Fruit fly (Drosophila melanogaster) whole organism, embryonic: ENCODE results near the gene bor.
A peak's percentile ranks its signal among the peaks of the same experiment; 100 is the strongest.

Source experiments
- Atf-2 ChIP-seq: fragments of 200-800 bp; sonication (Bioruptor generic); optimal IDR thresholded peaks from 2 replicates; lab custom pipeline; 2016; ENCODE audit warnings: missing biosample characterization, missing genetic modification characterization
- Blimp-1 ChIP-seq: fragments of 200-800 bp; sonication (Bioruptor generic); optimal IDR thresholded peaks from 3 replicates; lab custom pipeline; 2018; ENCODE audit warnings: missing biosample characterization, missing genetic modification characterization, mild to moderate bottlenecking, moderate library complexity, missing genetic modification reagents
- CG10565 ChIP-seq: fragments of 200-800 bp; sonication (Bioruptor generic); optimal IDR thresholded peaks from 3 replicates; lab custom pipeline; 2016; ENCODE audit warnings: missing biosample characterization, mild to moderate bottlenecking, missing genetic modification characterization
- CG13296 ChIP-seq: fragments of 200-800 bp; sonication (Bioruptor generic); optimal IDR thresholded peaks from 3 replicates; lab custom pipeline; 2018; ENCODE audit warnings: missing biosample characterization, mild to moderate bottlenecking, missing genetic modification characterization
- CG15269 ChIP-seq: fragments of 200-800 bp; sonication (Bioruptor generic); optimal IDR thresholded peaks from 2 replicates; lab custom pipeline; 2018; ENCODE audit warnings: missing biosample characterization, mild to moderate bottlenecking, missing genetic modification characterization, moderate library complexity
- CG1603 ChIP-seq: fragments of 200-800 bp; sonication (Bioruptor generic); optimal IDR thresholded peaks from 2 replicates; lab custom pipeline; 2019; ENCODE audit warnings: missing biosample characterization, mild to moderate bottlenecking, missing genetic modification characterization, moderate library complexity
- CG1647 ChIP-seq: fragments of 200-800 bp; sonication (Bioruptor generic); optimal IDR thresholded peaks from 3 replicates; lab custom pipeline; 2016; ENCODE audit warnings: missing biosample characterization, missing genetic modification characterization
- CG16815 ChIP-seq: fragments of 200-800 bp; sonication (Bioruptor generic); optimal IDR thresholded peaks from 3 replicates; lab custom pipeline; 2017; ENCODE audit warnings: missing biosample characterization, mild to moderate bottlenecking, missing genetic modification characterization
- CG17612 ChIP-seq: fragments of 200-800 bp; sonication (Bioruptor generic); IDR thresholded peaks from 2 replicates; pipeline ENCODE4 v1.3.6; 2022; ENCODE audit warnings: missing biosample characterization, missing genetic modification characterization
- CG18619 ChIP-seq: fragments of 200-800 bp; sonication (Bioruptor generic); optimal IDR thresholded peaks from 3 replicates; lab custom pipeline; 2017; ENCODE audit warnings: missing biosample characterization, mild to moderate bottlenecking, missing genetic modification characterization
- CG33557 ChIP-seq: fragments of 200-800 bp; sonication (Bioruptor generic); optimal IDR thresholded peaks from 2 replicates; lab custom pipeline; 2019; ENCODE audit warnings: missing biosample characterization, mild to moderate bottlenecking, missing genetic modification characterization, moderate library complexity
- CG4617 ChIP-seq: fragments of 200-800 bp; sonication (Bioruptor generic); optimal IDR thresholded peaks from 3 replicates; lab custom pipeline; 2016; ENCODE audit warnings: missing biosample characterization, missing genetic modification characterization, borderline replicate concordance
- CG4854 ChIP-seq: fragments of 200-800 bp; sonication (Bioruptor generic); optimal IDR thresholded peaks from 2 replicates; lab custom pipeline; 2016; ENCODE audit warnings: missing biosample characterization, missing genetic modification characterization, inconsistent platforms
- CG5245 ChIP-seq: fragments of 200-800 bp; sonication (Bioruptor generic); optimal IDR thresholded peaks from 3 replicates; lab custom pipeline; 2016; ENCODE audit warnings: missing biosample characterization, missing genetic modification characterization
- CG6683 ChIP-seq: fragments of 200-800 bp; sonication (Bioruptor generic); optimal IDR thresholded peaks from 2 replicates; lab custom pipeline; 2017; ENCODE audit warnings: missing biosample characterization, mild to moderate bottlenecking, missing genetic modification characterization, missing genetic modification reagents
- CG6854 ChIP-seq: fragments of 200-800 bp; sonication (Bioruptor generic); optimal IDR thresholded peaks from 3 replicates; lab custom pipeline; 2017; ENCODE audit warnings: missing biosample characterization, mild to moderate bottlenecking, missing genetic modification characterization
- CG7372 ChIP-seq: fragments of 200-800 bp; sonication (Bioruptor generic); IDR thresholded peaks from 2 replicates; pipeline ENCODE4 v1.3.6; 2022; ENCODE audit warnings: missing biosample characterization, missing genetic modification characterization
- CG8089 ChIP-seq: fragments of 200-800 bp; sonication (Bioruptor generic); optimal IDR thresholded peaks from 3 replicates; lab custom pipeline; 2016; ENCODE audit warnings: missing biosample characterization, missing genetic modification characterization
- CG9609 ChIP-seq: fragments of 200-800 bp; sonication (Bioruptor generic); optimal IDR thresholded peaks from 3 replicates; lab custom pipeline; 2016; ENCODE audit warnings: missing biosample characterization, missing genetic modification characterization
- Deaf1 ChIP-seq: fragments of 200-800 bp; optimal IDR thresholded peaks from 3 replicates; lab custom pipeline; 2019; ENCODE audit warnings: missing biosample characterization, mild to moderate bottlenecking, missing genetic modification characterization, moderate library complexity
- Dfd ChIP-seq, 2 experiments: fragments of >200 bp; optimal IDR thresholded peaks; 2 replicates each; lab custom pipeline; 2017; ENCODE audit warnings: missing biosample characterization in 2 of 2, missing genetic modification characterization in 2 of 2
- Dip3 ChIP-seq: fragments of 200-800 bp; sonication (Bioruptor generic); optimal IDR thresholded peaks from 3 replicates; lab custom pipeline; 2016; ENCODE audit warnings: missing biosample characterization, missing genetic modification characterization
- Dll ChIP-seq: fragments of 200-800 bp; sonication (Bioruptor generic); IDR thresholded peaks from 4 replicates; pipeline ENCODE4 v1.3.6; 2022; ENCODE audit warnings: missing biosample characterization, missing genetic modification characterization; ENCODE audit not compliant: partially characterized antibody
- Ets65A ChIP-seq: fragments of 200-800 bp; sonication (Bioruptor generic); peaks from one replicate; lab custom pipeline; 2016; ENCODE audit warnings: missing biosample characterization, missing genetic modification characterization
- Fer2 ChIP-seq: fragments of 200-800 bp; sonication (Bioruptor generic); optimal IDR thresholded peaks from 2 replicates; lab custom pipeline; 2018; ENCODE audit warnings: missing biosample characterization, mild to moderate bottlenecking, missing genetic modification characterization, moderate library complexity
- Hmx ChIP-seq: fragments of 200-800 bp; sonication (Bioruptor generic); optimal IDR thresholded peaks from 2 replicates; lab custom pipeline; 2016; ENCODE audit warnings: missing biosample characterization, missing genetic modification characterization
- MBD-R2 ChIP-seq: fragments of 200-800 bp; sonication (Bioruptor generic); IDR thresholded peaks from 2 replicates; pipeline ENCODE4 v1.3.6; 2022; ENCODE audit warnings: missing biosample characterization, missing genetic modification characterization
- Meics ChIP-seq: fragments of 200-800 bp; sonication (Bioruptor generic); optimal IDR thresholded peaks from 2 replicates; lab custom pipeline; 2017; ENCODE audit warnings: missing biosample characterization, mild to moderate bottlenecking, missing genetic modification characterization
- NfI ChIP-seq: fragments of 200-800 bp; sonication (Bioruptor generic); optimal IDR thresholded peaks from 3 replicates; lab custom pipeline; 2018; ENCODE audit warnings: missing biosample characterization, mild to moderate bottlenecking, missing genetic modification characterization, moderate library complexity
- Ptx1 ChIP-seq: fragments of 200-800 bp; sonication (Bioruptor generic); IDR thresholded peaks from 2 replicates; pipeline ENCODE4 v1.3.6; 2022; ENCODE audit warnings: missing biosample characterization, missing genetic modification characterization
- Sox100B ChIP-seq: fragments of 200-800 bp; sonication (Bioruptor generic); optimal IDR thresholded peaks from 3 replicates; lab custom pipeline; 2018; ENCODE audit warnings: missing biosample characterization, mild to moderate bottlenecking, missing genetic modification characterization
- Ssrp ChIP-seq: fragments of 200-800 bp; sonication (Bioruptor generic); optimal IDR thresholded peaks from 2 replicates; lab custom pipeline; 2018; ENCODE audit warnings: missing biosample characterization, mild to moderate bottlenecking, missing genetic modification characterization, moderate library complexity
- Trl ChIP-seq, 3 experiments: fragments of >200 bp in 2 of 3; fragments of 200-800 bp in 1 of 3; sonication (Bioruptor generic) in 1 of 3; optimal IDR thresholded peaks; 2 replicates in 1 of 3; 3 replicates in 2 of 3; lab custom pipeline; 2016 to 2017; ENCODE audit warnings: missing biosample characterization in 1 of 3, missing genetic modification characterization in 1 of 3
- Usf ChIP-seq: fragments of 200-800 bp; sonication (Bioruptor generic); optimal IDR thresholded peaks from 2 replicates; lab custom pipeline; 2017; ENCODE audit warnings: missing genotype, missing biosample characterization, missing genetic modification characterization
- ash1 ChIP-seq: fragments of 200-800 bp; sonication (Bioruptor generic); optimal IDR thresholded peaks from 2 replicates; lab custom pipeline; 2018; ENCODE audit warnings: missing biosample characterization, mild to moderate bottlenecking, missing genetic modification characterization
- chif ChIP-seq, 2 experiments: fragments of 200-800 bp; sonication (Bioruptor generic); optimal IDR thresholded peaks; 3 replicates each; lab custom pipeline; 2016; ENCODE audit warnings: missing biosample characterization in 2 of 2, missing genetic modification characterization in 2 of 2
- dan ChIP-seq: fragments of 200-800 bp; sonication (Bioruptor generic); IDR thresholded peaks from 2 replicates; pipeline ENCODE4 v1.3.6; 2022; ENCODE audit warnings: missing biosample characterization, missing genetic modification characterization
- dpn ChIP-seq, 2 experiments: fragments of 200-800 bp; sonication (Bioruptor generic); optimal IDR thresholded peaks; 3 replicates each; lab custom pipeline; 2016; ENCODE audit warnings: missing biosample characterization in 2 of 2, missing genetic modification characterization in 2 of 2
- emc ChIP-seq: fragments of 200-800 bp; sonication (Bioruptor generic); optimal IDR thresholded peaks from 2 replicates; lab custom pipeline; 2016; ENCODE audit warnings: missing biosample characterization, missing genetic modification characterization
- inv ChIP-seq: fragments of 200-800 bp; sonication (Bioruptor generic); IDR thresholded peaks from 2 replicates; pipeline ENCODE4 v1.3.6; 2022; ENCODE audit warnings: missing biosample characterization, missing genetic modification characterization; ENCODE audit not compliant: partially characterized antibody
- mam ChIP-seq: fragments of 200-800 bp; sonication (Bioruptor generic); optimal IDR thresholded peaks from 3 replicates; lab custom pipeline; 2016; ENCODE audit warnings: missing biosample characterization, missing genetic modification characterization
- repo ChIP-seq: fragments of 200-800 bp; sonication (Bioruptor generic); optimal IDR thresholded peaks from 2 replicates; lab custom pipeline; 2016; ENCODE audit warnings: missing biosample characterization, missing genetic modification characterization
- salm ChIP-seq: fragments of 200-800 bp; sonication (Bioruptor generic); optimal IDR thresholded peaks from 2 replicates; lab custom pipeline; 2018; ENCODE audit warnings: missing biosample characterization, mild to moderate bottlenecking, missing genetic modification characterization
- schlank ChIP-seq: fragments of 200-800 bp; sonication (Bioruptor generic); optimal IDR thresholded peaks from 2 replicates; lab custom pipeline; 2018; ENCODE audit warnings: missing biosample characterization, mild to moderate bottlenecking, missing genetic modification characterization
- sd ChIP-seq: fragments of 200-800 bp; sonication (Bioruptor generic); optimal IDR thresholded peaks from 3 replicates; lab custom pipeline; 2018; ENCODE audit warnings: missing biosample characterization, mild to moderate bottlenecking, missing genetic modification characterization, moderate library complexity
- sima ChIP-seq: fragments of 200-800 bp; sonication (Bioruptor generic); optimal IDR thresholded peaks from 2 replicates; lab custom pipeline; 2016; ENCODE audit warnings: missing biosample characterization, missing genetic modification characterization
- sisA ChIP-seq: fragments of 200-800 bp; sonication (Bioruptor generic); IDR thresholded peaks from 2 replicates; pipeline ENCODE4 v1.3.6; 2022; ENCODE audit warnings: missing biosample characterization, missing genetic modification characterization
- so ChIP-seq: fragments of 200-800 bp; sonication (Bioruptor generic); IDR thresholded peaks from 3 replicates; pipeline ENCODE4 v1.3.6; 2022; ENCODE audit warnings: missing biosample characterization, missing genetic modification characterization
- tx ChIP-seq: fragments of 200-800 bp; sonication (Bioruptor generic); optimal IDR thresholded peaks from 2 replicates; lab custom pipeline; 2016; ENCODE audit warnings: missing biosample characterization, missing genetic modification characterization

The bor gene

DNA sequence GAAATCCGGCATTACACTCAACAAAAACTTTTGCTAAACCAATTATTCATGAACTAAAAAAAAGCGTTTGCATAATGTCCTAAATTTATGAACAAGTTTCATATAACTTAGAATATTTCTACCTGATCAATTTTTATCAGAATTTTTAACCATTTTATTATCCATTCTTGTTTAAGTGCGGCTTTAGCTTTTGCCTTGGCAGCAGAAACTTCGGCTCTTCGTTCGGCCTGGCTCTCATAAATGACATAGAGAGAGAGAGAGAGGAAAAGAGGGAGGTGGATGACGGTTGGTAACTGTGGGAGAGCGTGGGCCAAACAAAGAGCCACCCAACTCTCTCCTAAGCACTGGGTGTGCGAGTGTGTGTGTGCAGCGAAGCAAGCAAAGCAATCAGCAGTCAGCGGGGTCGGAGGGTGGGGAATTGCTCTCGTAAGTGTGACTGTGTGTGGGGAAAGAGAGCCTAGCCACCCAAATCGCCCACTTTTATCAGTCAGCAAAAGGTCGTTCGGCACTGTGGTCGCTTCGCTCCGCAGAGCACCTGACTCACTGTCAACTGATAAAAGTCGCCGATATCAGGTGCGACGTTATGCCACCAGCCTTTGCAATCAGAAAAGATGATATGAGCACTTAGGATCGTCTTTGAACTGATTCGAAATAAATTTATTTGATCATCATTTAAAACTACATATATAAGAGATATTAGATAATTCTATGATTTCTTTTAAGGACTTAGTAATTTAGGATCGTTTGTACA, 39.3 kb downstream of the bor start (continued):
- TF ChIP-seq Ptx1 (GFP tag; lab: Robert Waterston, UW): no peak
- TF ChIP-seq Ssrp (tag; lab: Kevin White, UChicago): peak; percentile 97
- peak; percentile 96 for TF ChIP-seq CG33557
- peak; percentile 97 for TF ChIP-seq dpn (GFP tag; optimal IDR thresholded peaks at IDR 0.05; lab: Kevin White, UChicago)
- TF ChIP-seq salm (tag; lab: Kevin White, UChicago): peak; percentile 97
- no peak for TF ChIP-seq dan (GFP tag; lab: Robert Waterston, UW)
- TF ChIP-seq Sox100B (GFP tag; lab: Kevin White, UChicago): peak; percentile 97
- peak; percentile 98 for TF ChIP-seq Meics (GFP tag; lab: Kevin White, UChicago)
- TF ChIP-seq sisA: no peak
- TF ChIP-seq CG15269 (tag; lab: Kevin White, UChicago): peak; percentile 98
- TF ChIP-seq Usf (GFP tag; lab: Kevin White, UChicago): peak; percentile 89
- peak; percentile 89 for TF ChIP-seq CG10565 (GFP tag; lab: Kevin White, UChicago)
- peak; percentile 96 for TF ChIP-seq CG1647 (GFP tag; lab: Kevin White, UChicago)
- peak; percentile 97 for TF ChIP-seq CG4854 (GFP tag; lab: Kevin White, UChicago)
- peak; percentile 97 for TF ChIP-seq Ets65A (GFP tag; lab: Kevin White, UChicago)
- no peak for TF ChIP-seq Dfd (GFP tag; optimal IDR thresholded peaks at IDR 0.05; lab: Kevin White, UChicago)
- peak; percentile 93 for TF ChIP-seq sd (tag; lab: Kevin White, UChicago)
- TF ChIP-seq NfI (GFP tag; lab: Kevin White, UChicago): peak; percentile 97
- TF ChIP-seq Trl (optimal IDR thresholded peaks at IDR 0.05; lab: Kevin White, UChicago): peak; percentile 96 to 97
- TF ChIP-seq Trl (GFP tag; optimal IDR thresholded peaks at IDR 0.05; lab: Kevin White, UChicago): peak; percentile 98
- TF ChIP-seq Fer2 (tag; lab: Kevin White, UChicago): peak; percentile 94
- TF ChIP-seq Deaf1 (tag; lab: Kevin White, UChicago): peak; percentile 96
- peak; percentile 89 for TF ChIP-seq CG16815 (GFP tag; lab: Kevin White, UChicago)
- peak; percentile 93 for TF ChIP-seq schlank
- peak; percentile 97 for TF ChIP-seq mam
- TF ChIP-seq repo (GFP tag; lab: Kevin White, UChicago): peak; percentile 96
- TF ChIP-seq CG17612 (GFP tag; lab: Robert Waterston, UW): no peak
- no peak for TF ChIP-seq inv (GFP tag; lab: Robert Waterston, UW)
- peak; percentile 98 for TF ChIP-seq Blimp-1 (GFP tag; lab: Kevin White, UChicago)
- TF ChIP-seq chif (GFP tag; optimal IDR thresholded peaks at IDR 0.05; lab: Kevin White, UChicago): peak; percentile 97
- TF ChIP-seq Dll (GFP tag; lab: Robert Waterston, UW): no peak
- peak; percentile 58 for TF ChIP-seq ash1
- peak; percentile 93 for TF ChIP-seq sima (GFP tag; lab: Kevin White, UChicago)
- TF ChIP-seq Hmx (GFP tag; lab: Kevin White, UChicago): peak; percentile 91
- peak; percentile 98 for TF ChIP-seq CG13296
- TF ChIP-seq CG1603 (tag; lab: Kevin White, UChicago): peak; percentile 90
- no peak for TF ChIP-seq so (GFP tag; lab: Robert Waterston, UW)
- TF ChIP-seq Dip3 (GFP tag; lab: Kevin White, UChicago): peak; percentile 97
- peak; percentile 94 for TF ChIP-seq emc
- TF ChIP-seq CG4617 (GFP tag; lab: Kevin White, UChicago): peak; percentile 93
- TF ChIP-seq CG5245 (GFP tag; lab: Kevin White, UChicago): peak; percentile 96
- TF ChIP-seq CG7372 (GFP tag; lab: Robert Waterston, UW): no peak
- peak; percentile 97 for TF ChIP-seq CG9609 (GFP tag; lab: Kevin White, UChicago)
- peak; percentile 94 for TF ChIP-seq CG8089 (GFP tag; lab: Kevin White, UChicago)
- TF ChIP-seq CG6683: peak; percentile 98
- no peak for TF ChIP-seq MBD-R2 (GFP tag; lab: Robert Waterston, UW)
- TF ChIP-seq CG18619 (GFP tag; lab: Kevin White, UChicago): peak; percentile 95
- TF ChIP-seq tx (GFP tag; lab: Kevin White, UChicago): peak; percentile 97
- TF ChIP-seq Atf-2 (GFP tag; lab: Kevin White, UChicago): peak; percentile 96
- TF ChIP-seq CG6854 (GFP tag; lab: Kevin White, UChicago): peak; percentile 97
